Fruit fly (Drosophila melanogaster) whole organism, embryonic: Measurements from ENCODE around the gene CG2182.

Experiments
- ATbp ChIP-seq: fragments of 200-800 bp; sonication (Bioruptor generic); optimal IDR thresholded peaks from 2 replicates; lab custom pipeline; 2017; ENCODE audit warnings: missing biosample characterization, mild to moderate bottlenecking, missing genetic modification characterization, missing genetic modification reagents
- Ada2b ChIP-seq: fragments of 200-800 bp; sonication (Bioruptor generic); IDR thresholded peaks from 2 replicates; pipeline ENCODE4 v1.3.6; 2022; ENCODE audit warnings: missing biosample characterization, missing genetic modification characterization
- Adf1 ChIP-seq: fragments of 200-800 bp; sonication (Bioruptor generic); IDR thresholded peaks from 2 replicates; pipeline ENCODE4 v1.3.6; 2022; ENCODE audit warnings: missing biosample characterization, missing genetic modification characterization
- Atf6 ChIP-seq: fragments of 200-800 bp; sonication (Bioruptor generic); IDR thresholded peaks from 2 replicates; pipeline ENCODE4 v1.3.6; 2022; ENCODE audit warnings: missing biosample characterization, missing genetic modification characterization
- CG10565 ChIP-seq: fragments of 200-800 bp; sonication (Bioruptor generic); optimal IDR thresholded peaks from 3 replicates; lab custom pipeline; 2016; ENCODE audit warnings: missing biosample characterization, mild to moderate bottlenecking, missing genetic modification characterization
- CG10979 ChIP-seq: fragments of 200-800 bp; sonication (Bioruptor generic); optimal IDR thresholded peaks from 2 replicates; lab custom pipeline; 2018; ENCODE audit warnings: missing biosample characterization, mild to moderate bottlenecking, missing genetic modification characterization, moderate library complexity
- CG12155 ChIP-seq: fragments of 200-800 bp; sonication (Bioruptor generic); optimal IDR thresholded peaks from 3 replicates; lab custom pipeline; 2016; ENCODE audit warnings: missing biosample characterization, missing genetic modification characterization
- CG13894 ChIP-seq: fragments of 200-800 bp; sonication (Bioruptor generic); optimal IDR thresholded peaks from 3 replicates; lab custom pipeline; 2018; ENCODE audit warnings: missing biosample characterization, mild to moderate bottlenecking, missing genetic modification characterization, moderate library complexity
- CG15514 ChIP-seq: fragments of 200-800 bp; sonication (Bioruptor generic); optimal IDR thresholded peaks from 3 replicates; lab custom pipeline; 2017; ENCODE audit warnings: missing biosample characterization, missing genetic modification characterization, mild to moderate bottlenecking, moderate library complexity, missing genetic modification reagents
- CG17361 ChIP-seq: fragments of 200-800 bp; sonication (Bioruptor generic); IDR thresholded peaks from 3 replicates; pipeline ENCODE4 v1.3.6; 2022; ENCODE audit warnings: missing biosample characterization, missing genetic modification characterization
- CG42726 ChIP-seq: fragments of 200-800 bp; sonication (Bioruptor generic); IDR thresholded peaks from 2 replicates; pipeline ENCODE4 v1.3.6; 2022; ENCODE audit warnings: missing biosample characterization, missing genetic modification characterization; ENCODE audit not compliant: partially characterized antibody
- CG5245 ChIP-seq: fragments of 200-800 bp; sonication (Bioruptor generic); optimal IDR thresholded peaks from 3 replicates; lab custom pipeline; 2016; ENCODE audit warnings: missing biosample characterization, missing genetic modification characterization
- CG7839 ChIP-seq: fragments of 200-800 bp; sonication (Bioruptor generic); optimal IDR thresholded peaks from 3 replicates; lab custom pipeline; 2018; ENCODE audit warnings: missing biosample characterization, mild to moderate bottlenecking, missing genetic modification characterization, moderate library complexity
- CG8359 ChIP-seq: fragments of 200-800 bp; sonication (Bioruptor generic); optimal IDR thresholded peaks from 2 replicates; lab custom pipeline; 2017; ENCODE audit warnings: missing biosample characterization, mild to moderate bottlenecking, missing genetic modification characterization, borderline replicate concordance
- CG8944 ChIP-seq: fragments of 200-800 bp; sonication (Bioruptor generic); optimal IDR thresholded peaks from 3 replicates; lab custom pipeline; 2016; ENCODE audit warnings: missing biosample characterization, missing genetic modification characterization
- CoRest ChIP-seq: fragments of 200-800 bp; sonication (Bioruptor generic); optimal IDR thresholded peaks from 3 replicates; lab custom pipeline; 2018; ENCODE audit warnings: missing biosample characterization, mild to moderate bottlenecking, missing genetic modification characterization, moderate library complexity
- Doc3 ChIP-seq: fragments of 200-800 bp; sonication (Bioruptor generic); IDR thresholded peaks from 3 replicates; pipeline ENCODE4 v1.3.6; 2022; ENCODE audit warnings: missing biosample characterization, missing genetic modification characterization; ENCODE audit not compliant: partially characterized antibody
- Dp ChIP-seq: fragments of 200-800 bp; sonication (Bioruptor generic); optimal IDR thresholded peaks from 2 replicates; lab custom pipeline; 2018; ENCODE audit warnings: missing biosample characterization, mild to moderate bottlenecking, missing genetic modification characterization, moderate library complexity
- Elba2 ChIP-seq: fragments of 200-800 bp; sonication (Bioruptor generic); optimal IDR thresholded peaks from 3 replicates; lab custom pipeline; 2016; ENCODE audit warnings: missing biosample characterization, missing genetic modification characterization
- GATAe ChIP-seq: fragments of 200-800 bp; sonication (Bioruptor generic); conservative IDR thresholded peaks from 2 replicates; pipeline ENCODE4 v1.3.6; 2022; ENCODE audit warnings: missing biosample characterization, missing genetic modification characterization
- H2.0 ChIP-seq: fragments of 200-800 bp; sonication (Bioruptor generic); IDR thresholded peaks from 2 replicates; pipeline ENCODE4 v1.3.6; 2022; ENCODE audit warnings: missing biosample characterization, missing genetic modification characterization
- Hsf ChIP-seq: fragments of 200-800 bp; sonication (Bioruptor generic); optimal IDR thresholded peaks from 3 replicates; lab custom pipeline; 2016; ENCODE audit warnings: missing biosample characterization, missing genetic modification characterization
- MBD-R2 ChIP-seq: fragments of 200-800 bp; sonication (Bioruptor generic); IDR thresholded peaks from 2 replicates; pipeline ENCODE4 v1.3.6; 2022; ENCODE audit warnings: missing biosample characterization, missing genetic modification characterization
- Mrtf ChIP-seq: fragments of 200-800 bp; sonication (Bioruptor generic); IDR thresholded peaks from 3 replicates; pipeline ENCODE4 v1.3.6; 2022; ENCODE audit warnings: missing biosample characterization, missing genetic modification characterization
- Oaz ChIP-seq: fragments of 200-800 bp; sonication (Bioruptor generic); IDR thresholded peaks from 2 replicates; pipeline ENCODE4 v1.3.6; 2022; ENCODE audit warnings: missing biosample characterization, missing genetic modification characterization
- Poxn ChIP-seq: fragments of 200-800 bp; sonication (Bioruptor generic); IDR thresholded peaks from 2 replicates; pipeline ENCODE4 v1.3.6; 2022; ENCODE audit warnings: missing biosample characterization, missing genetic modification characterization
- Rfx ChIP-seq: fragments of 200-800 bp; sonication (Bioruptor generic); IDR thresholded peaks from 2 replicates; pipeline ENCODE4 v1.3.6; 2022; ENCODE audit warnings: missing biosample characterization, missing genetic modification characterization
- Side ChIP-seq: fragments of 200-800 bp; sonication (Bioruptor generic); optimal IDR thresholded peaks from 2 replicates; lab custom pipeline; 2016; ENCODE audit warnings: missing biosample characterization, missing genetic modification characterization
- al ChIP-seq: fragments of 200-800 bp; sonication (Bioruptor generic); IDR thresholded peaks from 2 replicates; pipeline ENCODE4 v1.3.6; 2022; ENCODE audit warnings: missing biosample characterization, missing genetic modification characterization
- ato ChIP-seq: fragments of 200-800 bp; sonication (Bioruptor generic); IDR thresholded peaks from 2 replicates; pipeline ENCODE4 v1.3.6; 2022; ENCODE audit warnings: missing biosample characterization, missing genetic modification characterization; ENCODE audit not compliant: partially characterized antibody
- bab2 ChIP-seq: fragments of 200-800 bp; sonication (Bioruptor generic); optimal IDR thresholded peaks from 2 replicates; lab custom pipeline; 2016; ENCODE audit warnings: missing biosample characterization, missing genetic modification characterization
- cato ChIP-seq: fragments of 200-800 bp; sonication (Bioruptor generic); optimal IDR thresholded peaks from 2 replicates; lab custom pipeline; 2016; ENCODE audit warnings: missing biosample characterization, missing genetic modification characterization, borderline replicate concordance
- croc ChIP-seq: fragments of 200-800 bp; sonication (Bioruptor generic); conservative IDR thresholded peaks from 3 replicates; pipeline ENCODE4 v1.3.6; 2022; ENCODE audit warnings: missing biosample characterization, missing genetic modification characterization
- grau ChIP-seq: fragments of 200-800 bp; optimal IDR thresholded peaks from 3 replicates; lab custom pipeline; 2019; ENCODE audit warnings: missing biosample characterization, mild to moderate bottlenecking, missing genetic modification characterization, moderate library complexity
- jing ChIP-seq: fragments of 200-800 bp; sonication (Bioruptor generic); optimal IDR thresholded peaks from 2 replicates; lab custom pipeline; 2018; ENCODE audit warnings: missing biosample characterization, mild to moderate bottlenecking, missing genetic modification characterization
- knrl ChIP-seq: fragments of 200-800 bp; sonication (Bioruptor generic); IDR thresholded peaks from 3 replicates; pipeline ENCODE4 v1.3.6; 2022; ENCODE audit warnings: missing biosample characterization, missing genetic modification characterization; ENCODE audit not compliant: partially characterized antibody
- lab ChIP-seq: fragments of 200-800 bp; sonication (Bioruptor generic); optimal IDR thresholded peaks from 3 replicates; lab custom pipeline; 2017; ENCODE audit warnings: missing biosample characterization, missing genetic modification characterization, mild to moderate bottlenecking, moderate library complexity, missing genetic modification reagents
- nerfin-1 ChIP-seq: fragments of 200-800 bp; sonication (Bioruptor generic); optimal IDR thresholded peaks from 3 replicates; lab custom pipeline; 2019; ENCODE audit warnings: missing biosample characterization, mild to moderate bottlenecking, missing genetic modification characterization, moderate library complexity
- oc ChIP-seq: fragments of 200-800 bp; sonication (Bioruptor generic); optimal IDR thresholded peaks from 2 replicates; lab custom pipeline; 2018; ENCODE audit warnings: missing biosample characterization, mild to moderate bottlenecking, missing genetic modification characterization, moderate library complexity
- onecut ChIP-seq: fragments of 200-800 bp; sonication (Bioruptor generic); IDR thresholded peaks from 2 replicates; pipeline ENCODE4 v1.3.6; 2022; ENCODE audit warnings: missing biosample characterization, missing genetic modification characterization
- pho ChIP-seq: fragments of 200-800 bp; sonication (Bioruptor generic); optimal IDR thresholded peaks from 2 replicates; lab custom pipeline; 2016; ENCODE audit warnings: missing biosample characterization, missing genetic modification characterization
- prd ChIP-seq, 3 experiments: fragments of >200 bp in 2 of 3; fragments of 200-800 bp in 1 of 3; sonication (Bioruptor generic) in 1 of 3; optimal IDR thresholded peaks in 2 of 3; IDR thresholded peaks in 1 of 3; 2 replicates in 2 of 3; 3 replicates in 1 of 3; pipeline versions ENCODE4 v1.3.6 to Lab custom; 2017 to 2022; ENCODE audit warnings: missing biosample characterization in 1 of 3, missing genetic modification characterization in 1 of 3
- pzg ChIP-seq: fragments of 200-800 bp; sonication (Bioruptor generic); optimal IDR thresholded peaks from 3 replicates; lab custom pipeline; 2018; ENCODE audit warnings: missing biosample characterization, mild to moderate bottlenecking, missing genetic modification characterization, moderate library complexity
- scrt ChIP-seq: fragments of 200-800 bp; sonication (Bioruptor generic); optimal IDR thresholded peaks from 2 replicates; lab custom pipeline; 2018; ENCODE audit warnings: missing biosample characterization, mild to moderate bottlenecking, missing genetic modification characterization, moderate library complexity
- sisA ChIP-seq: fragments of 200-800 bp; sonication (Bioruptor generic); IDR thresholded peaks from 2 replicates; pipeline ENCODE4 v1.3.6; 2022; ENCODE audit warnings: missing biosample characterization, missing genetic modification characterization
- ssp ChIP-seq: fragments of 200-800 bp; sonication (Bioruptor generic); IDR thresholded peaks from 2 replicates; pipeline ENCODE4 v1.3.6; 2022; ENCODE audit warnings: missing biosample characterization, missing genetic modification characterization
- tap ChIP-seq: fragments of 200-800 bp; optimal IDR thresholded peaks from 3 replicates; lab custom pipeline; 2019; ENCODE audit warnings: missing biosample characterization, mild to moderate bottlenecking, missing genetic modification characterization, moderate library complexity
- tx ChIP-seq: fragments of 200-800 bp; sonication (Bioruptor generic); optimal IDR thresholded peaks from 2 replicates; lab custom pipeline; 2016; ENCODE audit warnings: missing biosample characterization, missing genetic modification characterization
- yki ChIP-seq: fragments of >200 bp; optimal IDR thresholded peaks from 3 replicates; lab custom pipeline; 2018

Gene CG2182

DNA sequence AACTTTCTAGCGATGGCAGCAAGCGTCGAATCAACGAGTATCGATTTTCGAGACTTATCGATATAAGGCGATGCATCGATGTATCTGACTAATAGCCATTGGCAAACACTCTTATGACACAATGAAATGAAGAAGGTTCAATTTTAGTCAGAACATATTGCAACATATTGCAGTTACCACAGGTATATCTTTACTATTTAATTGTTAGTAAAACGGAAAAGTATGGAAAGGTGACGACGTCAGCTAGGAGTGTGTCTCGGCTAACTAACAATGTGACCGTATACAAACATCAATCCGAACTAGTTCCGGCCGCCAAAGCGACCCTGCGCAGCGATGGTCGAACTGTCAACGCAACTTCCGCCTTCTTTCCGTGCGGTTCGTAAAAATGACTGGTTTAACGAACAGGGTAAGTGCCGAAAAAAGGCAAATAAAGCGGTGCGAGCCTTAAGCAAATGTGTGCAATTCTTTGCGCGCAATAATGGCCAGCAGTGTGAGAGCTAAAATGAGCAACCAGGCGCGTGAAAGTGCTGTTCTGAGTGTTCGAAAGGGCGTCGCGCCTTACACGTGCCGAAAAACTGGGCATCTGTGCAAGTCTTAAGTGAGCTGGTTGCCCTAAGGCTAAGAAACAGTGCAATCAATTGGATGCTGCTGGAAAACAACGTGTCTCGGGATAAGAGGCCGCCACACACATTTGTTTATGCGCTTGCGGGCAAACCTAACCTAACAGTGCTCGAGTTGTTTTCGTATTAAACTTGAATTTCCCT is 35.4 kb downstream of the CG2182 start, which contains the start of the genes Dph4, Spec2 and RpL13A (continued):
- TF ChIP-seq tx (peak; percentile 52), jing (peak; percentile 72), pho (GFP tag; lab: Kevin White, UChicago) (peak; percentile 93), Adf1 (GFP tag; lab: Robert Waterston, UW) (no peak), onecut (peak; percentile 93), ATbp (GFP tag; lab: Kevin White, UChicago) (peak; percentile 93), lab (peak; percentile 98), oc (tag; lab: Kevin White, UChicago) (peak; percentile 80), Atf6 (no peak), Elba2 (GFP tag; lab: Kevin White, UChicago) (no peak), bab2 (peak; percentile 77), Ada2b (GFP tag; lab: Robert Waterston, UW) (no peak), CG10979 (peak; percentile 79), CG7839 (tag; lab: Kevin White, UChicago) (peak; percentile 85), CG10565 (peak; percentile 68), GATAe (GFP tag; lab: Robert Waterston, UW) (no peak), Rfx (GFP tag; lab: Robert Waterston, UW) (no peak), CoRest (peak; percentile 82), Side (peak; percentile 96), CG13894 (tag; lab: Kevin White, UChicago) (peak; percentile 82), Poxn (GFP tag; lab: Robert Waterston, UW) (no peak), H2.0 (GFP tag; lab: Robert Waterston, UW) (no peak), tap (tag; lab: Kevin White, UChicago) (peak; percentile 69), Mrtf (GFP tag; lab: Robert Waterston, UW) (no peak), CG12155 (peak; percentile 89), ssp (no peak), al (GFP tag; lab: Robert Waterston, UW) (no peak), scrt (peak; percentile 89), cato (GFP tag; lab: Kevin White, UChicago) (peak; percentile 76), CG15514 (GFP tag; lab: Kevin White, UChicago) (peak; percentile 100), CG8944 (peak; percentile 78), prd (optimal IDR thresholded peaks at IDR 0.05; lab: Kevin White, UChicago) (no peak), prd (GFP tag; IDR thresholded peaks at IDR 0.05; lab: Robert Waterston, UW) (no peak), CG42726 (GFP tag; lab: Robert Waterston, UW) (no peak), pzg (GFP tag; lab: Kevin White, UChicago) (peak; percentile 98), sisA (GFP tag; lab: Robert Waterston, UW) (no peak), nerfin-1 (tag; lab: Kevin White, UChicago) (peak; percentile 89), CG17361 (GFP tag; lab: Robert Waterston, UW) (no peak), Oaz (GFP tag; lab: Robert Waterston, UW) (no peak), grau (tag; lab: Kevin White, UChicago) (peak; percentile 85), Doc3 (GFP tag; lab: Robert Waterston, UW) (no peak), MBD-R2 (GFP tag; lab: Robert Waterston, UW) (no peak), yki (lab: Kevin White, UChicago) (no peak), knrl (GFP tag; lab: Robert Waterston, UW) (no peak), CG5245 (GFP tag; lab: Kevin White, UChicago) (peak; percentile 86), croc (GFP tag; lab: Robert Waterston, UW) (peak; percentile 54; the same call in 2 of the 3 replicates), ato (no peak), CG8359 (GFP tag; lab: Kevin White, UChicago) (peak; percentile 85), Dp (GFP tag; lab: Kevin White, UChicago) (peak; percentile 69), Hsf (GFP tag; lab: Kevin White, UChicago) (peak; percentile 87)
